Worm (Caenorhabditis elegans): Measurements from ENCODE around the gene C16D2.3.

C16D2.3 gene

DNA sequence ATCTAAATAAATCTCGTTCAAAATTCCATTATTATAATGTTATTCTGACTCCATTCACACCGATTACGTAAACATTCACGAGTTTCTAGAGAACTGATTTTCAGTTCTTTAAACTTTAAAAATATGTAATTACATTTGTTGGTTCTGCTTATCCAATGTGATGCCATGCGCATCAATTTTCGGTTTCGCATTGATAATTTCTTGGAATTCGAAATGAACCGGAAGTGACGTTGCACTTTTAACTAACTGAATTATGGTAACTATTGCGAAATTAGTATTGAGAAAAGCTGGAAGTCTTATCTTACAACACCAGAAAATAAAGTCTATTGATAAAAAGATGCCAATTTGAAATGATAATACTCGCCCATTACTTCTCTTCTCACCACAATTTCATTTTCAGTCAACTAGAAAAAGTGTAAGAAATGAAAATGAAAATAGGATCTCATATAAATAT, 20.1 kb upstream of the C16D2.3 start (continued):
- TF ChIP-seq fkh-10 (GFP tag; optimal IDR thresholded peaks at IDR 0.05) = no peak
- peak; percentile 36 for TF ChIP-seq hlh-11 (tag; optimal IDR thresholded peaks at IDR 0.05)
- TF ChIP-seq aha-1 (tag) = peak; percentile 69
- no peak for TF ChIP-seq duxl-1 (tag; optimal IDR thresholded peaks at IDR 0.05; ENCODE audit: poor library complexity)
- peak in 1 of 2 experiments; percentile 46 for TF ChIP-seq lsy-2 (tag; optimal IDR thresholded peaks at IDR 0.05)
- peak; percentile 67; the same call in 1 of the 2 replicates for TF ChIP-seq lin-1 (GFP tag; IDR thresholded peaks at IDR 0.05)
- no peak for TF ChIP-seq lin-13 (GFP tag; optimal IDR thresholded peaks at IDR 0.05)
- TF ChIP-seq F37D6.2 (tag; optimal IDR thresholded peaks at IDR 0.05) = peak; percentile 7

DNA sequence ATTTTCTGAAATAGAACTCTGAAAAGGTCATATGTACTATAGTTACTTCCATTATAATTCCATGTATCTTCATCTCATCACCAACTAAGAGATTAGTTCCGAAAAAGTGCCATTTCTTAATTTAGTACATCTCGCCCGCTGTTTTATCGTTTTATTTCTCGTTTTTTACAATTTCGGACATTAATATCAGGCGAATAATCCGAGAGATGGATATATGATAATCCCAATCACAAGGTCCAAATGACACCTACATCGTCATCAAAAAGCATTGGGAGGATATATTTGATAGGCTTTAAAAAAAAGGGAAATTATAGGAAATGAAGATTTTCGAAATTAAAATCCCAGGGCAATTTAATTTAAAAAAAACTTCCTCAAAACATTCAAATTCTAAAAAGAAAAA, 17.6 kb upstream of the C16D2.3 start:
- TF ChIP-seq gei-8 (GFP tag; optimal IDR thresholded peaks at IDR 0.05) (no peak), nhr-6 (tag; optimal IDR thresholded peaks at IDR 0.05) (no peak), daf-8 (GFP tag; IDR thresholded peaks at IDR 0.05) (no peak), rbr-2 (tag; optimal IDR thresholded peaks at IDR 0.05) (no peak), hmg-1.1 (GFP tag; IDR thresholded peaks at IDR 0.05) (no peak), snpc-4 (tag; optimal IDR thresholded peaks at IDR 0.05) (no peak), nhr-10 (tag; optimal IDR thresholded peaks at IDR 0.05) (no peak), dmd-8 (GFP tag; IDR thresholded peaks at IDR 0.05) (no peak), Y105C5A.15 (GFP tag; IDR thresholded peaks at IDR 0.05) (no peak), zfp-2 (tag; optimal IDR thresholded peaks at IDR 0.05) (no peak), nhr-102 (tag; optimal IDR thresholded peaks at IDR 0.05) (no peak), jun-1 (tag; optimal IDR thresholded peaks at IDR 0.05) (no peak), lin-15B (tag; optimal IDR thresholded peaks at IDR 0.05) (no peak), ceh-82 (tag; optimal IDR thresholded peaks at IDR 0.05) (no peak), pqm-1 (tag; optimal IDR thresholded peaks at IDR 0.05) (no peak), lin-39 (tag; optimal IDR thresholded peaks at IDR 0.05) (no peak), pha-4 (GFP tag; IDR thresholded peaks at IDR 0.05) (no peak), pha-4 (tag; optimal IDR thresholded peaks at IDR 0.05) (no peak)

- no peak for TF ChIP-seq ctbp-1 (GFP tag; IDR thresholded peaks at IDR 0.05)
- peak; percentile 51 for TF ChIP-seq aha-1 (tag)
- no peak for TF ChIP-seq ceh-62 (tag; optimal IDR thresholded peaks at IDR 0.05)
- peak in 1 of 2 experiments; percentile 68 for TF ChIP-seq unc-62 (GFP tag; optimal IDR thresholded peaks at IDR 0.05 in 1 of 2)
- TF ChIP-seq unc-62 (tag; optimal IDR thresholded peaks at IDR 0.05) = no peak
- no peak for TF ChIP-seq lsy-2 (tag; optimal IDR thresholded peaks at IDR 0.05)
- TF ChIP-seq hlh-30 (tag; optimal IDR thresholded peaks at IDR 0.05; ENCODE audit: insufficient read depth) = peak; percentile 15
- TF ChIP-seq dmd-9 (GFP tag; IDR thresholded peaks at IDR 0.05) = no peak
- TF ChIP-seq Y48G9A.11 (GFP tag; IDR thresholded peaks at IDR 0.05) = no peak
Measured at ce11 chrII:9120813-9121554, 16.9 kb upstream of the C16D2.3 start.

- TF ChIP-seq attf-4 (tag; optimal IDR thresholded peaks at IDR 0.05) = no peak
- TF ChIP-seq mes-2 (tag; optimal IDR thresholded peaks at IDR 0.05; ENCODE audit: poor library complexity, severe bottlenecking) = peak; percentile 6
Measured at ce11 chrII:9124353-9124752, 13.6 kb upstream of the C16D2.3 start.

- peak; percentile 29 for TF ChIP-seq nhr-28 (tag; optimal IDR thresholded peaks at IDR 0.05)
- TF ChIP-seq F26F4.8 (GFP tag; conservative IDR thresholded peaks at IDR 0.05) = no peak
- peak; percentile 57 for TF ChIP-seq dve-1 (tag; optimal IDR thresholded peaks at IDR 0.05; ENCODE audit: insufficient read depth)
- TF ChIP-seq daf-16 (GFP tag; optimal IDR thresholded peaks at IDR 0.05) = no peak
- peak; percentile 32 for TF ChIP-seq daf-16 (tag; optimal IDR thresholded peaks at IDR 0.05)
- no peak for TF ChIP-seq tra-1 (GFP tag; IDR thresholded peaks at IDR 0.05)
- no peak for TF ChIP-seq dmd-6 (GFP tag; IDR thresholded peaks at IDR 0.05)
- peak; percentile 44 for TF ChIP-seq pqm-1 (tag; optimal IDR thresholded peaks at IDR 0.05)
- no peak for TF ChIP-seq Y75B8A.6 (GFP tag; IDR thresholded peaks at IDR 0.05)
- TF ChIP-seq ceh-28 (tag; optimal IDR thresholded peaks at IDR 0.05) = no peak
- peak; percentile 72 for TF ChIP-seq aha-1 (tag)
- 0 out of 2 replicates have a peak, but pooled peaks have one; percentile 16 for TF ChIP-seq php-3 (GFP tag; IDR thresholded peaks at IDR 0.05)
- TF ChIP-seq mdt-29 (GFP tag; IDR thresholded peaks at IDR 0.05) = no peak
- TF ChIP-seq hlh-30 (tag; optimal IDR thresholded peaks at IDR 0.05; ENCODE audit: insufficient read depth) = peak; percentile 6
Measured at ce11 chrII:9125007-9125406, 12.9 kb upstream of the C16D2.3 start.
